Worm (Caenorhabditis elegans) whole organism, midembryonic: ENCODE data around the gene Y77E11A.8.

Experiments used
- T22C8.4 ChIP-seq: fragments of 200-800 bp; sonication (Bioruptor generic); IDR thresholded peaks from 2 replicates; pipeline ENCODE4 v1.3.6; 2022; ENCODE audit warnings: missing genetic modification characterization, missing compliant biosample characterization
- flt-1 ChIP-seq: fragments of 200-800 bp; sonication (Bioruptor generic); IDR thresholded peaks from 2 replicates; pipeline ENCODE4 v1.3.6; 2022; ENCODE audit warnings: missing genetic modification characterization, missing compliant biosample characterization
- klf-2 ChIP-seq: fragments of 200-800 bp; sonication (Bioruptor generic); conservative IDR thresholded peaks from 2 replicates; pipeline ENCODE4 v1.3.6; 2022; ENCODE audit warnings: missing genetic modification reagents, missing genetic modification characterization, missing compliant biosample characterization
- med-1 ChIP-seq: sonication (generic microtip); optimal IDR thresholded peaks from 2 replicates; lab custom pipeline; 2017; ENCODE audit warnings: missing genetic modification characterization, mild to moderate bottlenecking, missing compliant biosample characterization, antibody characterized with exemption, missing genetic modification reagents; ENCODE audit not compliant: insufficient read depth
- ref-1 ChIP-seq: fragments of 200-800 bp; sonication (Bioruptor generic); conservative IDR thresholded peaks from 2 replicates; pipeline ENCODE4 v1.3.6; 2022; ENCODE audit warnings: missing genetic modification reagents, missing genetic modification characterization, missing compliant biosample characterization
- ztf-23 ChIP-seq: fragments of 200-800 bp; sonication (Bioruptor generic); IDR thresholded peaks from 2 replicates; pipeline ENCODE4 v1.3.6; 2022; ENCODE audit warnings: missing genetic modification reagents, missing genetic modification characterization, missing compliant biosample characterization

DNA sequence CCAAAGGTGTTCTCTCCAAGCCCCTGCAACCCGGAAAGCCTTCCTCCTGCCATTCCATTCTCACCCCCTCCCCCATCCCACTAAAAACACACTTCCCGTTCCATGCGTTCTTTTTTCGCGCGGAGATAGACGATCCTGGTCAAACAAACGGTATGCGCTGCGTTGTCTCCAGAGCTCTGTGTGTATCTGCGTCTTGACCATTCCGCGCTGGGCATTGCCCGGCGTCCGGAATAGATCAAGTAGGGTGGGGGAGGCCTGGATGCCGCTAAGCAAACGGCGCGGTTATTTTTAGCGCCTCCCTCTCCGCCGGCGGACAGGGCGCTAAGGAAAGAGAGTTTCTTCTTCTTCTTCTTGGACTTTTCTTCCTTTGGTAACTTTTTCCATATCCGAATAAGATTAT is 49.6 kb downstream of the Y77E11A.8 start:
- TF ChIP-seq ref-1 (GFP tag; lab: Robert Waterston, UW): no peak
- no peak for TF ChIP-seq T22C8.4 (GFP tag; lab: Robert Waterston, UW)
- TF ChIP-seq flt-1 (GFP tag; lab: Robert Waterston, UW): no peak
- no peak for TF ChIP-seq ztf-23 (GFP tag; lab: Robert Waterston, UW)
- no peak for TF ChIP-seq klf-2 (GFP tag; lab: Robert Waterston, UW)
- no peak for TF ChIP-seq med-1 (GFP tag; lab: Kevin White, UChicago)
